Worm (Caenorhabditis elegans): ENCODE data around the gene Y54E2A.10.

ce11 chrII:14772113-14772512, 18.7 kb upstream of the Y54E2A.10 start:
- TF ChIP-seq fkh-10 (GFP tag; optimal IDR thresholded peaks at IDR 0.05) (no peak), C34B4.2 (tag; optimal IDR thresholded peaks at IDR 0.05) (no peak), nhr-85 (tag) (no peak), mdl-1 (tag; optimal IDR thresholded peaks at IDR 0.05) (no peak), mab-9 (GFP tag; IDR thresholded peaks at IDR 0.05) (no peak), skn-1 (tag; optimal IDR thresholded peaks at IDR 0.05) (no peak)
